Worm (Caenorhabditis elegans) whole organism, L1 larva: ENCODE data around the gene add-1.

ENCODE experiments used
- C16A3.4 ChIP-seq: fragments of 150-350 bp; optimal IDR thresholded peaks from 2 replicates; lab custom pipeline; 2014; ENCODE audit warnings: missing biosample characterization, missing genetic modification characterization
- alr-1 ChIP-seq: fragments of 200-800 bp; sonication (Bioruptor generic); optimal IDR thresholded peaks from 2 replicates; lab custom pipeline; 2018; ENCODE audit warnings: borderline replicate concordance, mild to moderate bottlenecking, missing genetic modification characterization, missing compliant biosample characterization
- ceh-63 ChIP-seq: fragments of 200-800 bp; sonication (Bioruptor generic); optimal IDR thresholded peaks from 2 replicates; lab custom pipeline; 2018; ENCODE audit warnings: mild to moderate bottlenecking, missing genetic modification characterization, missing compliant biosample characterization
- elt-2 ChIP-seq: sonication (generic microtip); optimal IDR thresholded peaks from 2 replicates; lab custom pipeline; 2016; ENCODE audit warnings: missing genetic modification characterization, mild to moderate bottlenecking, inconsistent platforms, missing compliant biosample characterization, missing genetic modification reagents
- fkh-10 ChIP-seq: sonication (generic microtip); optimal IDR thresholded peaks from 2 replicates; lab custom pipeline; 2017; ENCODE audit warnings: missing biosample characterization, missing genetic modification reagents, missing genetic modification characterization
- lin-13 ChIP-seq: fragments of 150-350 bp; optimal IDR thresholded peaks from 2 replicates; lab custom pipeline; 2014; ENCODE audit warnings: missing biosample characterization, missing genetic modification reagents, missing genetic modification characterization
- mef-2 ChIP-seq: fragments of 150-350 bp; optimal IDR thresholded peaks from 2 replicates; lab custom pipeline; 2014; ENCODE audit warnings: missing biosample characterization, missing genetic modification characterization
- nhr-11 ChIP-seq: fragments of 150-350 bp; optimal IDR thresholded peaks from 2 replicates; lab custom pipeline; 2014; ENCODE audit warnings: missing biosample characterization, missing genetic modification characterization
- nhr-237 ChIP-seq: fragments of 150-350 bp; optimal IDR thresholded peaks from 2 replicates; lab custom pipeline; 2014; ENCODE audit warnings: missing biosample characterization, missing genetic modification characterization
- nhr-77 ChIP-seq: fragments of 150-350 bp; optimal IDR thresholded peaks from 2 replicates; lab custom pipeline; 2014; ENCODE audit warnings: missing biosample characterization, missing genetic modification characterization
- pqm-1 ChIP-seq: sonication (generic microtip); optimal IDR thresholded peaks from 3 replicates; lab custom pipeline; 2017; ENCODE audit warnings: missing biosample characterization, missing genetic modification characterization
- snpc-4 ChIP-seq: fragments of 150-350 bp; optimal IDR thresholded peaks from 2 replicates; lab custom pipeline; 2014; ENCODE audit warnings: missing biosample characterization, missing genetic modification characterization
- ztf-11 ChIP-seq, 2 experiments: sonication (generic microtip); optimal IDR thresholded peaks; 2 replicates each; lab custom pipeline; 2016 to 2017; ENCODE audit warnings: missing genetic modification characterization in 2 of 2, missing biosample characterization in 1 of 2, missing compliant biosample characterization in 1 of 2

DNA sequence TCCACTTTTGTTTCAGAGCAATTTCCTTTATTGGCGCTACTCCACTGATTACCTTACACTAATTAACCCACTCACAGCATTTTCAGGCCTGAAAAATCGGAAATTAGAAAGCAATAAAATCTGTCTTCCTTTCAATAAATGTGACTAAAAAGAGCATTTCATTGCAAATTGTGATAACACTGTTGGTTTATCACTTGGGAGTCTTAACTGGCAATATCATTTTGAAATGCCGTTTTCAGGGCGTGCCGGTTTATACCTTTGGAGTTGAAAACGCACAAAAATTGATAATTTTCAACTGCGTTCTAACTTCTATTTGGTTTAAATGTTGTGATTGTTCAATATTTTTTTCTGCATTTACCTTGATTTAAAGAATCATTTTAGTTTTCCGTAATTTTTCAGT, 37.6 kb downstream of the add-1 start, which contains the start of gene R08E3.1:
- TF ChIP-seq mef-2 (tag; lab: Kevin White, UChicago) (no peak), nhr-237 (tag; lab: Kevin White, UChicago) (no peak), elt-2 (peak; percentile 64), ceh-63 (GFP tag; lab: Kevin White, UChicago) (no peak), snpc-4 (tag; lab: Kevin White, UChicago) (no peak), fkh-10 (no peak), C16A3.4 (tag; lab: Kevin White, UChicago) (no peak), alr-1 (tag; lab: Kevin White, UChicago) (no peak), lin-13 (GFP tag; lab: Kevin White, UChicago) (no peak), ztf-11 (tag; optimal IDR thresholded peaks at IDR 0.05; lab: Kevin White, UChicago) (no peak), nhr-77 (tag; lab: Kevin White, UChicago) (no peak), nhr-11 (tag; lab: Kevin White, UChicago) (no peak), pqm-1 (tag; lab: Kevin White, UChicago) (no peak)
